Worm (Caenorhabditis elegans) whole organism, young adult: Measurements from ENCODE around the gene R02E12.12.

ENCODE experiments used
- B0019.2 ChIP-seq: fragments of 200-800 bp; sonication (Bioruptor generic); conservative IDR thresholded peaks from 2 replicates; pipeline ENCODE4 v1.3.6; 2022; ENCODE audit warnings: missing genetic modification reagents, missing genetic modification characterization, missing compliant biosample characterization
- B0035.1 ChIP-seq: sonication (generic microtip); optimal IDR thresholded peaks from 2 replicates; lab custom pipeline; 2016; ENCODE audit warnings: missing genetic modification characterization, mild to moderate bottlenecking, missing compliant biosample characterization, missing genotype, missing genetic modification reagents
- C06A6.2 ChIP-seq: fragments of 200-800 bp; sonication (Bioruptor generic); conservative IDR thresholded peaks from 2 replicates; pipeline ENCODE4 v1.3.6; 2022; ENCODE audit warnings: missing genetic modification characterization, missing compliant biosample characterization
- F10E7.11 ChIP-seq: sonication (generic microtip); optimal IDR thresholded peaks from 2 replicates; lab custom pipeline; 2017; ENCODE audit warnings: mild to moderate bottlenecking, missing genetic modification characterization, moderate library complexity, missing compliant biosample characterization
- F22D6.2 ChIP-seq: sonication (generic microtip); optimal IDR thresholded peaks from 2 replicates; lab custom pipeline; 2016; ENCODE audit warnings: mild to moderate bottlenecking, missing genetic modification characterization, missing compliant biosample characterization
- F37B4.10 ChIP-seq: fragments of 200-800 bp; sonication (Bioruptor generic); IDR thresholded peaks from 2 replicates; pipeline ENCODE4 v1.3.6; 2022; ENCODE audit warnings: missing genetic modification characterization, missing compliant biosample characterization
- F39B2.1 ChIP-seq: fragments of 200-800 bp; sonication (Bioruptor generic); IDR thresholded peaks from 2 replicates; pipeline ENCODE4 v1.3.6; 2022; ENCODE audit warnings: missing genetic modification reagents, missing genetic modification characterization, missing compliant biosample characterization
- F52B5.7 ChIP-seq: sonication (generic microtip); optimal IDR thresholded peaks from 2 replicates; lab custom pipeline; 2016; ENCODE audit warnings: mild to moderate bottlenecking, missing genetic modification characterization, missing compliant biosample characterization
- F55B11.4 ChIP-seq: sonication (generic microtip); optimal IDR thresholded peaks from 2 replicates; lab custom pipeline; 2016; ENCODE audit warnings: missing compliant biosample characterization, missing genetic modification characterization, borderline replicate concordance; ENCODE audit not compliant: insufficient read depth
- T07F8.4 ChIP-seq: sonication (generic microtip); optimal IDR thresholded peaks from 2 replicates; lab custom pipeline; 2016; ENCODE audit warnings: mild to moderate bottlenecking, missing genetic modification characterization, moderate library complexity, missing compliant biosample characterization
- Y67H2A.10 ChIP-seq: fragments of 200-800 bp; sonication (Bioruptor generic); conservative IDR thresholded peaks from 2 replicates; pipeline ENCODE4 v1.3.6; 2022; ENCODE audit warnings: missing genetic modification reagents, missing genetic modification characterization, missing compliant biosample characterization
- aptf-2 ChIP-seq: fragments of 200-800 bp; sonication (Bioruptor generic); conservative IDR thresholded peaks from 2 replicates; pipeline ENCODE4 v1.3.6; 2022; ENCODE audit warnings: missing genetic modification reagents, missing genetic modification characterization, missing compliant biosample characterization
- aptf-3 ChIP-seq: fragments of 200-800 bp; sonication (Bioruptor generic); IDR thresholded peaks from 2 replicates; pipeline ENCODE4 v1.3.6; 2022; ENCODE audit warnings: missing genetic modification characterization, missing compliant biosample characterization
- atf-7 ChIP-seq: sonication (generic microtip); optimal IDR thresholded peaks from 2 replicates; lab custom pipeline; 2017; ENCODE audit warnings: mild to moderate bottlenecking, missing genetic modification characterization, missing compliant biosample characterization
- attf-6 ChIP-seq: fragments of 200-800 bp; sonication (Bioruptor generic); IDR thresholded peaks from 2 replicates; pipeline ENCODE4 v1.3.6; 2022; ENCODE audit warnings: missing genetic modification reagents, missing genetic modification characterization, missing compliant biosample characterization
- bed-1 ChIP-seq: fragments of 200-800 bp; sonication (Bioruptor generic); IDR thresholded peaks from 2 replicates; pipeline ENCODE4 v1.3.6; 2022; ENCODE audit warnings: missing genetic modification reagents, missing genetic modification characterization, missing compliant biosample characterization
- bed-2 ChIP-seq: fragments of 200-800 bp; sonication (Bioruptor generic); IDR thresholded peaks from 2 replicates; pipeline ENCODE4 v1.3.6; 2022; ENCODE audit warnings: missing genetic modification reagents, missing genetic modification characterization, missing compliant biosample characterization
- cebp-1 ChIP-seq, 2 experiments: fragments of 200-800 bp in 1 of 2; sonication (Bioruptor generic) in 1 of 2; sonication (generic microtip) in 1 of 2; IDR thresholded peaks in 1 of 2; optimal IDR thresholded peaks in 1 of 2; 2 replicates each; pipeline versions ENCODE4 v1.3.6 to Lab custom; 2017 to 2022; ENCODE audit warnings: missing compliant biosample characterization in 2 of 2, missing genetic modification characterization in 2 of 2, mild to moderate bottlenecking in 1 of 2, missing genetic modification reagents in 1 of 2, moderate library complexity in 1 of 2
- ceh-27 ChIP-seq: fragments of 200-800 bp; sonication (Bioruptor generic); optimal IDR thresholded peaks from 2 replicates; lab custom pipeline; 2018; ENCODE audit warnings: mild to moderate bottlenecking, missing genetic modification characterization, moderate library complexity, missing compliant biosample characterization
- ceh-91 ChIP-seq: fragments of 200-800 bp; sonication (Bioruptor generic); IDR thresholded peaks from 2 replicates; pipeline ENCODE4 v1.3.6; 2022; ENCODE audit warnings: missing genetic modification reagents, missing genetic modification characterization, missing compliant biosample characterization
- dpff-1 ChIP-seq: sonication (generic microtip); optimal IDR thresholded peaks from 2 replicates; lab custom pipeline; 2017; ENCODE audit warnings: mild to moderate bottlenecking, missing genetic modification characterization, missing compliant biosample characterization
- egl-44 ChIP-seq: fragments of 200-800 bp; sonication (Bioruptor generic); IDR thresholded peaks from 2 replicates; pipeline ENCODE4 v1.3.6; 2022; ENCODE audit warnings: missing genetic modification reagents, missing genetic modification characterization, missing compliant biosample characterization
- egrh-3 ChIP-seq: fragments of 200-800 bp; sonication (Bioruptor generic); IDR thresholded peaks from 2 replicates; pipeline ENCODE4 v1.3.6; 2022; ENCODE audit warnings: missing genetic modification reagents, missing genetic modification characterization, missing compliant biosample characterization
- ets-4 ChIP-seq: fragments of 200-800 bp; sonication (Bioruptor generic); optimal IDR thresholded peaks from 2 replicates; lab custom pipeline; 2018; ENCODE audit warnings: mild to moderate bottlenecking, missing genetic modification characterization, missing compliant biosample characterization
- fkh-3 ChIP-seq: sonication (generic microtip); optimal IDR thresholded peaks from 2 replicates; lab custom pipeline; 2016; ENCODE audit warnings: mild to moderate bottlenecking, missing genetic modification characterization, missing compliant biosample characterization
- gei-17 ChIP-seq: fragments of 200-800 bp; sonication (Bioruptor generic); optimal IDR thresholded peaks from 2 replicates; lab custom pipeline; 2018; ENCODE audit warnings: mild to moderate bottlenecking, missing genetic modification characterization, missing compliant biosample characterization
- hrde-1 ChIP-seq: sonication (generic microtip); optimal IDR thresholded peaks from 2 replicates; lab custom pipeline; 2016; ENCODE audit warnings: missing genetic modification characterization, mild to moderate bottlenecking, missing compliant biosample characterization, moderate library complexity, missing genotype, missing genetic modification reagents, borderline replicate concordance
- hsf-1 ChIP-seq: fragments of 200-800 bp; sonication (Bioruptor generic); IDR thresholded peaks from 2 replicates; pipeline ENCODE4 v1.3.6; 2022; ENCODE audit warnings: missing genetic modification reagents, missing genetic modification characterization, missing compliant biosample characterization
- lag-1 ChIP-seq: fragments of 200-800 bp; sonication (Bioruptor generic); IDR thresholded peaks from 2 replicates; pipeline ENCODE4 v1.3.6; 2022; ENCODE audit warnings: missing genetic modification reagents, missing genetic modification characterization, missing compliant biosample characterization
- lin-35 ChIP-seq, 3 experiments: fragments of 150-350 bp in 2 of 3; sonication (generic microtip) in 1 of 3; optimal IDR thresholded peaks; 2 replicates each; lab custom pipeline; 2014 to 2018; ENCODE audit warnings: missing biosample characterization in 3 of 3, missing genetic modification characterization in 3 of 3, missing genetic modification reagents in 3 of 3
- lir-1 ChIP-seq: fragments of 200-800 bp; sonication (Bioruptor generic); conservative IDR thresholded peaks from 2 replicates; pipeline ENCODE4 v1.3.6; 2022; ENCODE audit warnings: missing genetic modification reagents, missing genetic modification characterization, missing compliant biosample characterization
- madf-10 ChIP-seq: sonication (generic microtip); optimal IDR thresholded peaks from 2 replicates; lab custom pipeline; 2016; ENCODE audit warnings: mild to moderate bottlenecking, missing genetic modification characterization, missing compliant biosample characterization
- madf-3 ChIP-seq: fragments of 200-800 bp; sonication (Bioruptor generic); IDR thresholded peaks from 2 replicates; pipeline ENCODE4 v1.3.6; 2022; ENCODE audit warnings: missing genetic modification reagents, missing genetic modification characterization, missing compliant biosample characterization
- madf-6 ChIP-seq: fragments of 200-800 bp; sonication (Bioruptor generic); IDR thresholded peaks from 2 replicates; pipeline ENCODE4 v1.3.6; 2022; ENCODE audit warnings: missing genetic modification reagents, missing genetic modification characterization, missing compliant biosample characterization
- madf-8 ChIP-seq: fragments of 200-800 bp; sonication (Bioruptor generic); conservative IDR thresholded peaks from 2 replicates; pipeline ENCODE4 v1.3.6; 2022; ENCODE audit warnings: missing genetic modification reagents, missing genetic modification characterization, missing compliant biosample characterization
- mel-28 ChIP-seq: sonication (generic microtip); optimal IDR thresholded peaks from 2 replicates; lab custom pipeline; 2016; ENCODE audit warnings: borderline replicate concordance, mild to moderate bottlenecking, missing genetic modification characterization, missing compliant biosample characterization
- mes-4 ChIP-seq: sonication (generic microtip); optimal IDR thresholded peaks from 2 replicates; lab custom pipeline; 2016; ENCODE audit warnings: missing genotype, missing genetic modification characterization, missing compliant biosample characterization
- nfya-2 ChIP-seq: fragments of 200-800 bp; sonication (Bioruptor generic); IDR thresholded peaks from 2 replicates; pipeline ENCODE4 v1.3.6; 2022; ENCODE audit warnings: missing genetic modification reagents, missing genetic modification characterization, missing compliant biosample characterization
- rcor-1 ChIP-seq: fragments of 200-800 bp; sonication (Bioruptor generic); IDR thresholded peaks from 2 replicates; pipeline ENCODE4 v1.3.6; 2022; ENCODE audit warnings: missing genetic modification reagents, missing genetic modification characterization, missing compliant biosample characterization
- sdz-38 ChIP-seq: sonication (generic microtip); optimal IDR thresholded peaks from 2 replicates; lab custom pipeline; 2016; ENCODE audit warnings: missing genotype, missing genetic modification characterization, missing compliant biosample characterization
- snpc-1.1 ChIP-seq: sonication (generic microtip); optimal IDR thresholded peaks from 2 replicates; lab custom pipeline; 2017; ENCODE audit warnings: missing genetic modification characterization, mild to moderate bottlenecking, missing compliant biosample characterization, antibody characterized with exemption, moderate library complexity, missing genotype, missing genetic modification reagents; ENCODE audit not compliant: insufficient read depth
- snpc-1.3 ChIP-seq: sonication (generic microtip); optimal IDR thresholded peaks from 2 replicates; lab custom pipeline; 2017; ENCODE audit warnings: missing genetic modification characterization, mild to moderate bottlenecking, missing compliant biosample characterization, antibody characterized with exemption, moderate library complexity, missing genotype, missing genetic modification reagents; ENCODE audit not compliant: insufficient read depth
- somi-1 ChIP-seq: fragments of 200-800 bp; sonication (Bioruptor generic); optimal IDR thresholded peaks from 2 replicates; lab custom pipeline; 2018; ENCODE audit warnings: mild to moderate bottlenecking, missing genetic modification characterization, missing compliant biosample characterization
- tbx-9 ChIP-seq: sonication (generic microtip); optimal IDR thresholded peaks from 2 replicates; lab custom pipeline; 2016; ENCODE audit warnings: borderline replicate concordance, missing genetic modification characterization, inconsistent platforms, missing compliant biosample characterization
- unc-62 ChIP-seq: fragments of 150-350 bp; optimal IDR thresholded peaks from 2 replicates; lab custom pipeline; 2014; ENCODE audit warnings: missing biosample characterization, missing genetic modification reagents, missing genetic modification characterization
- zfh-2 ChIP-seq: fragments of 200-800 bp; sonication (Bioruptor generic); conservative IDR thresholded peaks from 2 replicates; pipeline ENCODE4 v1.3.6; 2022; ENCODE audit warnings: missing genetic modification reagents, missing genetic modification characterization, missing compliant biosample characterization
- ztf-22 ChIP-seq: fragments of 200-800 bp; sonication (Bioruptor generic); optimal IDR thresholded peaks from 2 replicates; lab custom pipeline; 2018; ENCODE audit warnings: mild to moderate bottlenecking, missing genetic modification characterization, moderate library complexity, missing compliant biosample characterization

The R02E12.12 gene

ce11 chrX:3969980-3970403 is 33.3 kb upstream of the R02E12.12 start (continued):
- no peak for TF ChIP-seq F22D6.2 (tag; lab: Kevin White, UChicago)
- peak; percentile 36 for TF ChIP-seq egrh-3 (GFP tag; lab: Robert Waterston, UW)
- peak; percentile 53; the same call in 1 of the 2 replicates for TF ChIP-seq aptf-3 (GFP tag; lab: Robert Waterston, UW)
- peak; percentile 83 for TF ChIP-seq F52B5.7
- peak; percentile 19 for TF ChIP-seq mes-4 (tag; lab: Kevin White, UChicago)
- 0 out of 2 replicates have a peak, but pooled peaks have one; percentile 60 for TF ChIP-seq bed-2 (GFP tag; lab: Robert Waterston, UW)
- no peak for TF ChIP-seq nfya-2 (GFP tag; lab: Robert Waterston, UW)
- TF ChIP-seq hsf-1 (GFP tag; lab: Robert Waterston, UW) = peak; percentile 52; the same call in 1 of the 2 replicates
- no peak for TF ChIP-seq fkh-3 (tag; lab: Kevin White, UChicago)
- peak; percentile 14 for TF ChIP-seq ets-4 (GFP tag; lab: Kevin White, UChicago)
- peak; percentile 60 for TF ChIP-seq tbx-9 (tag; lab: Kevin White, UChicago)
- TF ChIP-seq madf-10 = peak; percentile 73
- no peak for TF ChIP-seq F10E7.11 (tag; lab: Kevin White, UChicago)
- no peak for TF ChIP-seq ztf-22
- TF ChIP-seq hrde-1 (tag; lab: Kevin White, UChicago) = peak; percentile 79
- TF ChIP-seq lag-1 (GFP tag; lab: Robert Waterston, UW) = no peak
- TF ChIP-seq lir-1 = peak; percentile 86
- TF ChIP-seq attf-6 (GFP tag; lab: Robert Waterston, UW) = peak; percentile 81; the same call in 1 of the 2 replicates
- no peak for TF ChIP-seq Y67H2A.10 (GFP tag; lab: Robert Waterston, UW)
- TF ChIP-seq unc-62 (GFP tag; lab: Kevin White, UChicago) = no peak
- TF ChIP-seq ceh-91 (GFP tag; lab: Robert Waterston, UW) = peak; percentile 55
- peak; percentile 61 for TF ChIP-seq gei-17 (GFP tag; lab: Kevin White, UChicago)
- TF ChIP-seq madf-8 (GFP tag; lab: Robert Waterston, UW) = no peak
- TF ChIP-seq somi-1 (GFP tag; lab: Kevin White, UChicago) = peak; percentile 56
- TF ChIP-seq C06A6.2 (GFP tag; lab: Robert Waterston, UW) = no peak
- peak; percentile 89 for TF ChIP-seq ceh-27 (GFP tag; lab: Kevin White, UChicago)
- TF ChIP-seq B0019.2 = peak; percentile 54; the same call in 1 of the 2 replicates
- peak; percentile 56 for TF ChIP-seq madf-6
- TF ChIP-seq B0035.1 (tag; lab: Kevin White, UChicago) = peak; percentile 61
- peak in 1 of 3 experiments; percentile 63 for TF ChIP-seq lin-35 (GFP tag; optimal IDR thresholded peaks at IDR 0.05; lab: Kevin White, UChicago)
- no peak for TF ChIP-seq dpff-1
- peak; percentile 86 for TF ChIP-seq zfh-2 (GFP tag; lab: Robert Waterston, UW)
- TF ChIP-seq F37B4.10 (GFP tag; lab: Robert Waterston, UW) = no peak
- peak; percentile 26 for TF ChIP-seq T07F8.4 (tag; lab: Kevin White, UChicago)
- TF ChIP-seq atf-7 (tag; lab: Kevin White, UChicago) = peak; percentile 69
- TF ChIP-seq F39B2.1 (GFP tag; lab: Robert Waterston, UW) = no peak
- TF ChIP-seq cebp-1 (GFP tag; IDR thresholded peaks at IDR 0.05; lab: Robert Waterston, UW) = peak; percentile 66
- no peak for TF ChIP-seq cebp-1 (tag; optimal IDR thresholded peaks at IDR 0.05; lab: Kevin White, UChicago)
- no peak for TF ChIP-seq F55B11.4 (tag; lab: Kevin White, UChicago)
- TF ChIP-seq madf-3 (GFP tag; lab: Robert Waterston, UW) = 0 out of 2 replicates have a peak, but pooled peaks have one; percentile 68
- TF ChIP-seq mel-28 (tag; lab: Kevin White, UChicago) = peak; percentile 63
- TF ChIP-seq egl-44 (GFP tag; lab: Robert Waterston, UW) = peak; percentile 72; the same call in 1 of the 2 replicates
- TF ChIP-seq snpc-1.1 (tag; lab: Kevin White, UChicago) = no peak
- peak; percentile 90 for TF ChIP-seq rcor-1 (GFP tag; lab: Robert Waterston, UW)
- no peak for TF ChIP-seq sdz-38 (tag; lab: Kevin White, UChicago)
- TF ChIP-seq bed-1 (GFP tag; lab: Robert Waterston, UW) = no peak
- peak; percentile 70; the same call in 1 of the 2 replicates for TF ChIP-seq aptf-2 (GFP tag; lab: Robert Waterston, UW)
- TF ChIP-seq snpc-1.3 = peak; percentile 51
